Fruit fly (Drosophila melanogaster): ENCODE measurements around the gene barr.
A peak's percentile ranks its signal among the peaks of the same experiment; 100 is the strongest.

dm6 chr2L:20093794-20094193 lies 32.6 kb upstream of the barr start, which contains the start of the genes Taf13 and nesd:
- TF ChIP-seq CG11902 (GFP tag; optimal IDR thresholded peaks at IDR 0.05) (no peak), Ets96B (tag; optimal IDR thresholded peaks at IDR 0.05) (peak; percentile 10), Smox (GFP tag; optimal IDR thresholded peaks at IDR 0.05) (peak; percentile 28), spab (GFP tag; optimal IDR thresholded peaks at IDR 0.05) (no peak), CG8319 (GFP tag; optimal IDR thresholded peaks at IDR 0.05) (no peak), pdm3 (GFP tag; optimal IDR thresholded peaks at IDR 0.05) (peak; percentile 1), Eip75B (GFP tag; optimal IDR thresholded peaks at IDR 0.05) (no peak), CG34406 (GFP tag; optimal IDR thresholded peaks at IDR 0.05) (no peak)
